Worm (Caenorhabditis elegans) whole organism, early embryonic: ENCODE measurements around the gene fbxa-59.

Experiments used
- aly-1 ChIP-seq: sonication (generic microtip); optimal IDR thresholded peaks from 2 replicates; lab custom pipeline; 2016; ENCODE audit warnings: missing genetic modification characterization, missing compliant biosample characterization
- ama-1 ChIP-seq: fragments of 150-350 bp; optimal IDR thresholded peaks from 2 replicates; lab custom pipeline; 2014
- ceh-13 ChIP-seq: fragments of 200-800 bp; sonication (Bioruptor generic); optimal IDR thresholded peaks from 2 replicates; lab custom pipeline; 2018; ENCODE audit warnings: mild to moderate bottlenecking, missing genetic modification characterization, missing compliant biosample characterization
- ceh-36 ChIP-seq: sonication (generic microtip); optimal IDR thresholded peaks from 2 replicates; lab custom pipeline; 2016; ENCODE audit warnings: missing genetic modification characterization, inconsistent platforms, missing compliant biosample characterization
- flt-1 ChIP-seq: fragments of 200-800 bp; sonication (Bioruptor generic); IDR thresholded peaks from 2 replicates; pipeline ENCODE4 v1.3.6; 2022; ENCODE audit warnings: missing genetic modification characterization, missing compliant biosample characterization

DNA sequence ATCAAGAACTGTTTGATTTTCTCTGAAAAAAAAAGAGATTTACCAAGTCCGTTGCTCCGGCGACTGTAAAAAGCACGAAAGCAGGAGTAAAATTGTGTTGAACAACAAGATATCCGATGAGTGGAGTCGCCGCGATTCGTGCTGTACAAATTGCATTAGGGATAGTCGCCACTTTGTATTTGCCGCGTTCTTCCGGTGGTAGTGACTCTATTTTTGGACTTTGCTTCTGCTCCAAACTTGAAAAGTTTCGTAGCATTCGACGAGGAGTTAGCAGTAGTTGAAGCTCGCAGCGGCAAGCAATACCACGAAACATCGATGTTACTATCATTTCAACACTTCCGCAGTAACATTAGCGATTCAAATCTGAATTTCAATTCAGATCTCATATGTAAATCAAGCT, 33.7 kb downstream of the fbxa-59 start, which contains the start of gene crls-1:
- no peak for TF ChIP-seq ceh-13 (GFP tag; lab: Kevin White, UChicago)
- no peak for TF ChIP-seq flt-1 (GFP tag; lab: Robert Waterston, UW)
- TF ChIP-seq ceh-36 (tag; lab: Kevin White, UChicago), result no peak
- TF ChIP-seq ama-1, result no peak
- no peak for TF ChIP-seq aly-1 (tag; lab: Kevin White, UChicago)
